Fruit fly (Drosophila melanogaster) whole organism, embryonic: ENCODE results near the gene CG46462.

Experiments
- C15 ChIP-seq: fragments of 200-800 bp; sonication (Bioruptor generic); IDR thresholded peaks from 3 replicates; pipeline ENCODE4 v1.3.6; 2022; ENCODE audit warnings: missing biosample characterization, missing genetic modification characterization
- CG11247 ChIP-seq: fragments of 200-800 bp; sonication (Bioruptor generic); IDR thresholded peaks from 2 replicates; pipeline ENCODE4 v1.3.6; 2022; ENCODE audit warnings: missing biosample characterization, missing genetic modification characterization
- CG11456 ChIP-seq: fragments of 200-800 bp; sonication (Bioruptor generic); IDR thresholded peaks from 3 replicates; pipeline ENCODE4 v1.3.6; 2022; ENCODE audit warnings: missing biosample characterization, missing genetic modification characterization
- CG12104 ChIP-seq: fragments of 200-800 bp; sonication (Bioruptor generic); optimal IDR thresholded peaks from 3 replicates; lab custom pipeline; 2016; ENCODE audit warnings: missing biosample characterization, missing genetic modification characterization
- CG12942 ChIP-seq: fragments of 200-800 bp; sonication (Bioruptor generic); optimal IDR thresholded peaks from 3 replicates; lab custom pipeline; 2016; ENCODE audit warnings: missing biosample characterization, missing genetic modification characterization
- CG14965 ChIP-seq: fragments of 200-800 bp; sonication (Bioruptor generic); optimal IDR thresholded peaks from 2 replicates; lab custom pipeline; 2016; ENCODE audit warnings: missing biosample characterization, missing genetic modification characterization, borderline replicate concordance
- CG18262 ChIP-seq: fragments of 200-800 bp; optimal IDR thresholded peaks from 3 replicates; lab custom pipeline; 2019; ENCODE audit warnings: missing biosample characterization, mild to moderate bottlenecking, missing genetic modification characterization, moderate library complexity
- CG2199 ChIP-seq: fragments of 200-800 bp; sonication (Bioruptor generic); IDR thresholded peaks from 3 replicates; pipeline ENCODE4 v1.3.6; 2022; ENCODE audit warnings: missing biosample characterization, missing genetic modification characterization
- CG2712 ChIP-seq: fragments of 200-800 bp; optimal IDR thresholded peaks from 3 replicates; lab custom pipeline; 2019; ENCODE audit warnings: missing biosample characterization, mild to moderate bottlenecking, missing genetic modification characterization, moderate library complexity
- CG31224 ChIP-seq: fragments of 200-800 bp; sonication (Bioruptor generic); IDR thresholded peaks from 2 replicates; pipeline ENCODE4 v1.3.6; 2022; ENCODE audit warnings: missing biosample characterization, missing genetic modification characterization
- CG32767 ChIP-seq: fragments of 200-800 bp; sonication (Bioruptor generic); IDR thresholded peaks from 2 replicates; pipeline ENCODE4 v1.3.6; 2022; ENCODE audit warnings: missing biosample characterization, missing genetic modification characterization
- CG3995 ChIP-seq: fragments of 200-800 bp; sonication (Bioruptor generic); optimal IDR thresholded peaks from 3 replicates; lab custom pipeline; 2016; ENCODE audit warnings: missing biosample characterization, missing genetic modification characterization
- CG6765 ChIP-seq: fragments of 200-800 bp; sonication (Bioruptor generic); optimal IDR thresholded peaks from 3 replicates; lab custom pipeline; 2017; ENCODE audit warnings: missing biosample characterization, mild to moderate bottlenecking, missing genetic modification characterization
- CG6791 ChIP-seq: fragments of 200-800 bp; sonication (Bioruptor generic); IDR thresholded peaks from 3 replicates; pipeline ENCODE4 v1.3.6; 2022; ENCODE audit warnings: missing biosample characterization, missing genetic modification characterization; ENCODE audit not compliant: partially characterized antibody
- CG7987 ChIP-seq: fragments of 200-800 bp; sonication (Bioruptor generic); optimal IDR thresholded peaks from 2 replicates; lab custom pipeline; 2018; ENCODE audit warnings: missing biosample characterization, mild to moderate bottlenecking, missing genetic modification characterization, moderate library complexity
- Elba2 ChIP-seq: fragments of 200-800 bp; sonication (Bioruptor generic); optimal IDR thresholded peaks from 3 replicates; lab custom pipeline; 2016; ENCODE audit warnings: missing biosample characterization, missing genetic modification characterization
- Ets65A ChIP-seq: fragments of 200-800 bp; sonication (Bioruptor generic); peaks from one replicate; lab custom pipeline; 2016; ENCODE audit warnings: missing biosample characterization, missing genetic modification characterization
- Ets97D ChIP-seq: fragments of 200-800 bp; sonication (Bioruptor generic); optimal IDR thresholded peaks from 3 replicates; lab custom pipeline; 2016; ENCODE audit warnings: missing biosample characterization, missing genetic modification characterization
- Fer1 ChIP-seq: fragments of 200-800 bp; sonication (Bioruptor generic); optimal IDR thresholded peaks from 2 replicates; lab custom pipeline; 2017; ENCODE audit warnings: missing biosample characterization, mild to moderate bottlenecking, missing genetic modification characterization
- GATAe ChIP-seq: fragments of 200-800 bp; sonication (Bioruptor generic); conservative IDR thresholded peaks from 2 replicates; pipeline ENCODE4 v1.3.6; 2022; ENCODE audit warnings: missing biosample characterization, missing genetic modification characterization
- HLH54F ChIP-seq: fragments of 200-800 bp; sonication (Bioruptor generic); optimal IDR thresholded peaks from 3 replicates; lab custom pipeline; 2016; ENCODE audit warnings: missing biosample characterization, missing genetic modification characterization
- MBD-R2 ChIP-seq: fragments of 200-800 bp; sonication (Bioruptor generic); IDR thresholded peaks from 2 replicates; pipeline ENCODE4 v1.3.6; 2022; ENCODE audit warnings: missing biosample characterization, missing genetic modification characterization
- Optix ChIP-seq: fragments of 200-800 bp; sonication (Bioruptor generic); IDR thresholded peaks from 3 replicates; pipeline ENCODE4 v1.3.6; 2022; ENCODE audit warnings: missing biosample characterization, missing genetic modification characterization
- Ptx1 ChIP-seq: fragments of 200-800 bp; sonication (Bioruptor generic); IDR thresholded peaks from 2 replicates; pipeline ENCODE4 v1.3.6; 2022; ENCODE audit warnings: missing biosample characterization, missing genetic modification characterization
- Sox100B ChIP-seq: fragments of 200-800 bp; sonication (Bioruptor generic); optimal IDR thresholded peaks from 3 replicates; lab custom pipeline; 2018; ENCODE audit warnings: missing biosample characterization, mild to moderate bottlenecking, missing genetic modification characterization
- Spps ChIP-seq: fragments of 200-800 bp; sonication (Bioruptor generic); optimal IDR thresholded peaks from 2 replicates; lab custom pipeline; 2018; ENCODE audit warnings: missing biosample characterization, mild to moderate bottlenecking, missing genetic modification characterization
- Ssrp ChIP-seq: fragments of 200-800 bp; sonication (Bioruptor generic); optimal IDR thresholded peaks from 2 replicates; lab custom pipeline; 2018; ENCODE audit warnings: missing biosample characterization, mild to moderate bottlenecking, missing genetic modification characterization, moderate library complexity
- YL-1 ChIP-seq: fragments of 200-800 bp; sonication (Bioruptor generic); optimal IDR thresholded peaks from 3 replicates; lab custom pipeline; 2017; ENCODE audit warnings: missing biosample characterization, mild to moderate bottlenecking, missing genetic modification characterization
- ap ChIP-seq: fragments of 200-800 bp; sonication (Bioruptor generic); IDR thresholded peaks from 2 replicates; pipeline ENCODE4 v1.3.6; 2022; ENCODE audit warnings: missing biosample characterization, missing genetic modification characterization
- bsh ChIP-seq, 2 experiments: fragments of 200-800 bp; sonication (Bioruptor generic); optimal IDR thresholded peaks; 2 replicates each; lab custom pipeline; 2017 to 2018; ENCODE audit warnings: mild to moderate bottlenecking in 2 of 2, missing biosample characterization in 2 of 2, missing genetic modification characterization in 2 of 2, moderate library complexity in 1 of 2
- cad ChIP-seq: fragments of >200 bp; optimal IDR thresholded peaks from 2 replicates; lab custom pipeline; 2017; ENCODE audit warnings: missing biosample characterization, missing genetic modification characterization
- chif ChIP-seq, 2 experiments: fragments of 200-800 bp; sonication (Bioruptor generic); optimal IDR thresholded peaks; 3 replicates each; lab custom pipeline; 2016; ENCODE audit warnings: missing biosample characterization in 2 of 2, missing genetic modification characterization in 2 of 2
- chn ChIP-seq: fragments of 200-800 bp; sonication (Bioruptor generic); optimal IDR thresholded peaks from 2 replicates; lab custom pipeline; 2016; ENCODE audit warnings: missing biosample characterization, missing genetic modification characterization
- dan ChIP-seq: fragments of 200-800 bp; sonication (Bioruptor generic); IDR thresholded peaks from 2 replicates; pipeline ENCODE4 v1.3.6; 2022; ENCODE audit warnings: missing biosample characterization, missing genetic modification characterization
- dm ChIP-seq: fragments of 200-800 bp; sonication (Bioruptor generic); optimal IDR thresholded peaks from 3 replicates; lab custom pipeline; 2016; ENCODE audit warnings: missing biosample characterization, missing genetic modification characterization
- ems ChIP-seq: fragments of 200-800 bp; sonication (Bioruptor generic); optimal IDR thresholded peaks from 3 replicates; lab custom pipeline; 2016; ENCODE audit warnings: missing biosample characterization, missing genetic modification characterization
- gfzf ChIP-seq: fragments of 200-800 bp; sonication (Bioruptor generic); optimal IDR thresholded peaks from 2 replicates; lab custom pipeline; 2016; ENCODE audit warnings: missing biosample characterization, mild to moderate bottlenecking, missing genetic modification characterization, moderate library complexity
- gsb ChIP-seq: fragments of 200-800 bp; sonication (Bioruptor generic); IDR thresholded peaks from 2 replicates; pipeline ENCODE4 v1.3.6; 2022; ENCODE audit warnings: missing biosample characterization, missing genetic modification characterization
- gt ChIP-seq: fragments of 200-800 bp; sonication (Bioruptor generic); IDR thresholded peaks from 2 replicates; pipeline ENCODE4 v1.3.6; 2022; ENCODE audit warnings: missing biosample characterization, missing genetic modification characterization
- hbn ChIP-seq: fragments of 200-800 bp; sonication (Bioruptor generic); IDR thresholded peaks from 2 replicates; pipeline ENCODE4 v1.3.6; 2022; ENCODE audit warnings: missing biosample characterization, missing genetic modification characterization; ENCODE audit not compliant: partially characterized antibody
- lbe ChIP-seq: fragments of 200-800 bp; sonication (Bioruptor generic); optimal IDR thresholded peaks from 2 replicates; lab custom pipeline; 2016; ENCODE audit warnings: missing biosample characterization, mild to moderate bottlenecking, missing genetic modification characterization
- mam ChIP-seq: fragments of 200-800 bp; sonication (Bioruptor generic); optimal IDR thresholded peaks from 3 replicates; lab custom pipeline; 2016; ENCODE audit warnings: missing biosample characterization, missing genetic modification characterization
- nom ChIP-seq: fragments of 200-800 bp; sonication (Bioruptor generic); optimal IDR thresholded peaks from 2 replicates; lab custom pipeline; 2017; ENCODE audit warnings: missing biosample characterization, missing genetic modification characterization, mild to moderate bottlenecking, moderate library complexity, missing genetic modification reagents
- pan ChIP-seq, 4 experiments: fragments of >200 bp in 3 of 4; fragments of 200-800 bp in 1 of 4; sonication (Bioruptor generic) in 1 of 4; optimal IDR thresholded peaks in 3 of 4; IDR thresholded peaks in 1 of 4; 2 replicates each; pipeline versions ENCODE4 v1.3.6 to Lab custom; 2017 to 2022; ENCODE audit warnings: missing biosample characterization in 2 of 4, missing genetic modification characterization in 2 of 4, mixed read lengths in 1 of 4
- sens ChIP-seq: fragments of 200-800 bp; sonication (Bioruptor generic); peaks from one replicate; lab custom pipeline; 2016; ENCODE audit warnings: missing biosample characterization, missing genetic modification characterization
- sisA ChIP-seq: fragments of 200-800 bp; sonication (Bioruptor generic); IDR thresholded peaks from 2 replicates; pipeline ENCODE4 v1.3.6; 2022; ENCODE audit warnings: missing biosample characterization, missing genetic modification characterization
- sob ChIP-seq: fragments of 200-800 bp; sonication (Bioruptor generic); IDR thresholded peaks from 2 replicates; pipeline ENCODE4 v1.3.6; 2022; ENCODE audit warnings: missing biosample characterization, missing genetic modification characterization
- tap ChIP-seq: fragments of 200-800 bp; optimal IDR thresholded peaks from 3 replicates; lab custom pipeline; 2019; ENCODE audit warnings: missing biosample characterization, mild to moderate bottlenecking, missing genetic modification characterization, moderate library complexity
- vvl ChIP-seq: fragments of 200-800 bp; sonication (Bioruptor generic); IDR thresholded peaks from 2 replicates; pipeline ENCODE4 v1.3.6; 2022; ENCODE audit warnings: missing biosample characterization, missing genetic modification characterization
- wek ChIP-seq: fragments of 200-800 bp; sonication (Bioruptor generic); optimal IDR thresholded peaks from 3 replicates; lab custom pipeline; 2018; ENCODE audit warnings: missing biosample characterization, mild to moderate bottlenecking, missing genetic modification characterization, moderate library complexity
- zen ChIP-seq: fragments of 200-800 bp; sonication (Bioruptor generic); optimal IDR thresholded peaks from 3 replicates; lab custom pipeline; 2018; ENCODE audit warnings: missing biosample characterization, mild to moderate bottlenecking, missing genetic modification characterization, moderate library complexity
- zen2 ChIP-seq: fragments of 200-800 bp; sonication (Bioruptor generic); IDR thresholded peaks from 3 replicates; pipeline ENCODE4 v1.3.6; 2022; ENCODE audit warnings: missing biosample characterization, missing genetic modification characterization; ENCODE audit not compliant: partially characterized antibody

Gene CG46462

DNA sequence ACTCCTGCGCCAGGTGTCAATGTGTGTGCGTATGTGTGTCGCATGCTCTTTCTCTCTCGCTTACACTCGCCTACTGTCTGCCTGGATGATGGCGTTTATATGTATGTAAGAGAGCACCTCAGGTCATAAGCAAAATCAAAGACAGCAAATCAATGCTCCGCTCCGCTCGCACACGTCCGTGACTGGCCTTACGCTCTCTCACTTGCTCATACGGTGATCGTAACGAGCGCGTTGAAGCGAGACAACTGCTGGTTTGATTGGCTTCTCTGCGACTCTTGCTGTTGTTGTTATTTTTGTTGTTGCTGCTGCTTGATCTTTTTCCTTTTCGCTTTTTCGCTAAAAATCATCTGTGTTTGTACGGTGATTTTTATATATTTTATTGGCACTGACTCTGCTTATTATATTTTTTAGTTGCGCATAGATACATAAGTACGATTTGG lies 35.9 kb upstream of the CG46462 start (continued):
- no peak for TF ChIP-seq ap
- TF ChIP-seq dan (GFP tag; lab: Robert Waterston, UW) = no peak
- no peak for TF ChIP-seq CG12104 (GFP tag; lab: Kevin White, UChicago)
- no peak for TF ChIP-seq sisA (GFP tag; lab: Robert Waterston, UW)
- no peak for TF ChIP-seq zen2
- TF ChIP-seq CG6791 (GFP tag; lab: Robert Waterston, UW) = no peak
- no peak for TF ChIP-seq CG2712 (tag; lab: Kevin White, UChicago)
- no peak for TF ChIP-seq Spps (tag; lab: Kevin White, UChicago)
- TF ChIP-seq Ptx1 (GFP tag; lab: Robert Waterston, UW) = no peak
- TF ChIP-seq chn (GFP tag; lab: Kevin White, UChicago) = no peak
- TF ChIP-seq Ssrp (tag; lab: Kevin White, UChicago) = no peak
- TF ChIP-seq CG6765 (GFP tag; lab: Kevin White, UChicago) = no peak
- peak; percentile 14 for TF ChIP-seq lbe (GFP tag; lab: Kevin White, UChicago)
- TF ChIP-seq Fer1 (GFP tag; lab: Kevin White, UChicago) = no peak
- no peak for TF ChIP-seq cad (GFP tag; lab: Kevin White, UChicago)
- peak; percentile 86 for TF ChIP-seq sens (GFP tag; lab: Kevin White, UChicago)
- no peak for TF ChIP-seq CG14965 (GFP tag; lab: Kevin White, UChicago)
- TF ChIP-seq CG7987 = peak; percentile 9
- no peak for TF ChIP-seq CG18262 (tag; lab: Kevin White, UChicago)
- no peak for TF ChIP-seq CG11456
- peak; percentile 27; the same call in 1 of the 2 replicates for TF ChIP-seq vvl (GFP tag; lab: Robert Waterston, UW)
- peak; percentile 60; the same call in 1 of the 2 replicates for TF ChIP-seq CG32767 (GFP tag; lab: Robert Waterston, UW)
- TF ChIP-seq pan (optimal IDR thresholded peaks at IDR 0.05; lab: Kevin White, UChicago) = no peak
- no peak for TF ChIP-seq pan (GFP tag; optimal IDR thresholded peaks at IDR 0.05 in 1 of 2, IDR thresholded peaks at IDR 0.05 in 1 of 2)
- TF ChIP-seq sob (GFP tag; lab: Robert Waterston, UW) = peak; percentile 32; the same call in 1 of the 2 replicates
- no peak for TF ChIP-seq chif (GFP tag; optimal IDR thresholded peaks at IDR 0.05; lab: Kevin White, UChicago)
- TF ChIP-seq wek = no peak
- no peak for TF ChIP-seq CG12942 (GFP tag; lab: Kevin White, UChicago)
- TF ChIP-seq GATAe (GFP tag; lab: Robert Waterston, UW) = no peak
- no peak for TF ChIP-seq CG31224 (GFP tag; lab: Robert Waterston, UW)
- TF ChIP-seq YL-1 (GFP tag; lab: Kevin White, UChicago) = peak; percentile 20
- no peak for TF ChIP-seq C15 (GFP tag; lab: Robert Waterston, UW)
- no peak for TF ChIP-seq CG11247
- peak; percentile 89 for TF ChIP-seq CG2199 (GFP tag; lab: Robert Waterston, UW)
- no peak for TF ChIP-seq gt (GFP tag; lab: Robert Waterston, UW)
- no peak for TF ChIP-seq Sox100B (GFP tag; lab: Kevin White, UChicago)
- TF ChIP-seq HLH54F (GFP tag; lab: Kevin White, UChicago) = no peak
- TF ChIP-seq zen (tag; lab: Kevin White, UChicago) = peak; percentile 57
- TF ChIP-seq gfzf (GFP tag; lab: Kevin White, UChicago) = no peak
- no peak for TF ChIP-seq mam (GFP tag; lab: Kevin White, UChicago)
- TF ChIP-seq nom (GFP tag; lab: Kevin White, UChicago) = peak; percentile 47
- no peak for TF ChIP-seq dm (GFP tag; lab: Kevin White, UChicago)
- TF ChIP-seq hbn (GFP tag; lab: Robert Waterston, UW) = no peak
- TF ChIP-seq tap (tag; lab: Kevin White, UChicago) = no peak
- peak; percentile 63 for TF ChIP-seq CG3995 (GFP tag; lab: Kevin White, UChicago)
- TF ChIP-seq Optix (GFP tag; lab: Robert Waterston, UW) = no peak
- no peak for TF ChIP-seq Elba2 (GFP tag; lab: Kevin White, UChicago)
- TF ChIP-seq MBD-R2 (GFP tag; lab: Robert Waterston, UW) = 0 out of 2 replicates have a peak, but pooled peaks have one; percentile 23
- no peak for TF ChIP-seq ems (GFP tag; lab: Kevin White, UChicago)
- no peak for TF ChIP-seq Ets65A
- TF ChIP-seq Ets97D (GFP tag; lab: Kevin White, UChicago) = no peak
- TF ChIP-seq bsh (GFP tag; optimal IDR thresholded peaks at IDR 0.05; lab: Kevin White, UChicago) = no peak
- TF ChIP-seq gsb (GFP tag; lab: Robert Waterston, UW) = no peak
